Fruit fly (Drosophila melanogaster) whole organism, prepupa: ENCODE measurements around the gene CG43445.

Experiments
- CG10669 ChIP-seq: fragments of 200-800 bp; sonication (Bioruptor generic); optimal IDR thresholded peaks from 3 replicates; lab custom pipeline; 2018; ENCODE audit warnings: missing biosample characterization, mild to moderate bottlenecking, missing genetic modification characterization, moderate library complexity
- CG11294 ChIP-seq: fragments of 200-800 bp; sonication (Bioruptor generic); IDR thresholded peaks from 2 replicates; pipeline ENCODE4 v1.3.6; 2022; ENCODE audit warnings: missing biosample characterization, missing genetic modification characterization
- CG16779 ChIP-seq: fragments of 200-800 bp; sonication (Bioruptor generic); optimal IDR thresholded peaks from 3 replicates; lab custom pipeline; 2017; ENCODE audit warnings: missing biosample characterization, mild to moderate bottlenecking, missing genetic modification characterization
- CG3032 ChIP-seq: fragments of 200-800 bp; optimal IDR thresholded peaks from 2 replicates; lab custom pipeline; 2019; ENCODE audit warnings: missing biosample characterization, mild to moderate bottlenecking, missing genetic modification characterization, moderate library complexity
- CG32006 ChIP-seq: fragments of 200-800 bp; sonication (Bioruptor generic); optimal IDR thresholded peaks from 3 replicates; lab custom pipeline; 2017; ENCODE audit warnings: missing biosample characterization, mild to moderate bottlenecking, missing genetic modification characterization
- CG34406 ChIP-seq: fragments of 200-800 bp; sonication (Bioruptor generic); optimal IDR thresholded peaks from 3 replicates; lab custom pipeline; 2016; ENCODE audit warnings: missing biosample characterization, missing genetic modification characterization
- CG3919 ChIP-seq: fragments of 200-800 bp; sonication (Bioruptor generic); optimal IDR thresholded peaks from 3 replicates; lab custom pipeline; 2016; ENCODE audit warnings: missing biosample characterization, missing genetic modification characterization
- CG4318 ChIP-seq: fragments of 200-800 bp; sonication (Bioruptor generic); optimal IDR thresholded peaks from 3 replicates; lab custom pipeline; 2017; ENCODE audit warnings: missing biosample characterization, mild to moderate bottlenecking, missing genetic modification characterization
- CG6163 ChIP-seq: fragments of 200-800 bp; sonication (Bioruptor generic); IDR thresholded peaks from 3 replicates; pipeline ENCODE4 v1.3.6; 2022; ENCODE audit warnings: missing biosample characterization, missing genetic modification characterization
- CG6276 ChIP-seq: fragments of 200-800 bp; sonication (Bioruptor generic); optimal IDR thresholded peaks from 2 replicates; lab custom pipeline; 2017; ENCODE audit warnings: missing biosample characterization, mild to moderate bottlenecking, missing genetic modification characterization
- CG6792 ChIP-seq: fragments of 200-800 bp; sonication (Bioruptor generic); optimal IDR thresholded peaks from 3 replicates; lab custom pipeline; 2016; ENCODE audit warnings: missing biosample characterization, missing genetic modification characterization
- CG6854 ChIP-seq: fragments of 200-800 bp; sonication (Bioruptor generic); optimal IDR thresholded peaks from 2 replicates; lab custom pipeline; 2017; ENCODE audit warnings: missing biosample characterization, mild to moderate bottlenecking, missing genetic modification characterization
- CG7368 ChIP-seq: fragments of 200-800 bp; sonication (Bioruptor generic); optimal IDR thresholded peaks from 3 replicates; lab custom pipeline; 2016; ENCODE audit warnings: missing biosample characterization, missing genetic modification characterization
- CG8119 ChIP-seq: fragments of 200-800 bp; sonication (Bioruptor generic); IDR thresholded peaks from 3 replicates; pipeline ENCODE4 v1.3.6; 2022; ENCODE audit warnings: missing biosample characterization, missing genetic modification characterization
- CG8319 ChIP-seq: fragments of 200-800 bp; sonication (Bioruptor generic); optimal IDR thresholded peaks from 3 replicates; lab custom pipeline; 2016; ENCODE audit warnings: missing biosample characterization, missing genetic modification characterization
- CG8632 ChIP-seq: fragments of 200-800 bp; sonication (Bioruptor generic); optimal IDR thresholded peaks from 3 replicates; lab custom pipeline; 2016; ENCODE audit warnings: missing biosample characterization, missing genetic modification characterization
- Eip75B ChIP-seq: fragments of 200-800 bp; sonication (Bioruptor generic); optimal IDR thresholded peaks from 3 replicates; lab custom pipeline; 2016; ENCODE audit warnings: missing biosample characterization, missing genetic modification characterization
- Eip78C ChIP-seq: fragments of 200-800 bp; sonication (Bioruptor generic); peaks from one replicate; lab custom pipeline; 2016; ENCODE audit warnings: missing biosample characterization, missing genetic modification characterization
- Eip93F ChIP-seq: fragments of 200-800 bp; sonication (Bioruptor generic); optimal IDR thresholded peaks from 2 replicates; lab custom pipeline; 2016; ENCODE audit warnings: missing biosample characterization, mild to moderate bottlenecking, missing genetic modification characterization
- Gug ChIP-seq: fragments of 200-800 bp; sonication (Bioruptor generic); IDR thresholded peaks from 2 replicates; pipeline ENCODE4 v1.3.6; 2022; ENCODE audit warnings: missing biosample characterization, missing genetic modification characterization
- Hr38 ChIP-seq: sonication (Bioruptor generic); optimal IDR thresholded peaks from 2 replicates; lab custom pipeline; 2016; ENCODE audit warnings: missing biosample characterization, missing genetic modification characterization
- Hr4 ChIP-seq: fragments of 200-800 bp; sonication (Bioruptor generic); optimal IDR thresholded peaks from 3 replicates; lab custom pipeline; 2016; ENCODE audit warnings: missing biosample characterization, missing genetic modification characterization
- Lpt ChIP-seq: fragments of 200-800 bp; sonication (Bioruptor generic); optimal IDR thresholded peaks from 3 replicates; lab custom pipeline; 2016; ENCODE audit warnings: missing biosample characterization, missing genetic modification characterization
- OdsH ChIP-seq: fragments of 200-800 bp; sonication (Bioruptor generic); optimal IDR thresholded peaks from 3 replicates; lab custom pipeline; 2016; ENCODE audit warnings: missing biosample characterization, missing genetic modification characterization
- Smox ChIP-seq: fragments of 200-800 bp; sonication (Bioruptor generic); optimal IDR thresholded peaks from 3 replicates; lab custom pipeline; 2016; ENCODE audit warnings: missing biosample characterization, missing genetic modification characterization
- Sox15 ChIP-seq: fragments of 200-800 bp; sonication (Bioruptor generic); optimal IDR thresholded peaks from 3 replicates; lab custom pipeline; 2016; ENCODE audit warnings: missing biosample characterization, missing genetic modification characterization
- achi ChIP-seq: fragments of 200-800 bp; sonication (Bioruptor generic); optimal IDR thresholded peaks from 3 replicates; lab custom pipeline; 2016; ENCODE audit warnings: missing biosample characterization, missing genetic modification characterization
- acj6 ChIP-seq: fragments of 200-800 bp; sonication (Bioruptor generic); optimal IDR thresholded peaks from 3 replicates; lab custom pipeline; 2016; ENCODE audit warnings: missing biosample characterization, missing genetic modification characterization
- cyc ChIP-seq: fragments of 200-800 bp; sonication (Bioruptor generic); optimal IDR thresholded peaks from 3 replicates; lab custom pipeline; 2016; ENCODE audit warnings: missing biosample characterization, missing genetic modification characterization
- dac ChIP-seq: fragments of 200-800 bp; sonication (Bioruptor generic); optimal IDR thresholded peaks from 2 replicates; lab custom pipeline; 2017; ENCODE audit warnings: missing biosample characterization, mild to moderate bottlenecking, missing genetic modification characterization
- dsx ChIP-seq: fragments of 200-800 bp; optimal IDR thresholded peaks from 3 replicates; lab custom pipeline; 2019; ENCODE audit warnings: missing biosample characterization, mild to moderate bottlenecking, missing genetic modification characterization, moderate library complexity; ENCODE audit not compliant: poor library complexity, severe bottlenecking
- eg ChIP-seq: fragments of 200-800 bp; sonication (Bioruptor generic); IDR thresholded peaks from 3 replicates; pipeline ENCODE4 v1.3.6; 2022; ENCODE audit warnings: missing biosample characterization, missing genetic modification characterization
- esn ChIP-seq: fragments of 200-800 bp; sonication (Bioruptor generic); optimal IDR thresholded peaks from 2 replicates; lab custom pipeline; 2016; ENCODE audit warnings: missing biosample characterization, mild to moderate bottlenecking, missing genetic modification characterization, moderate library complexity
- fd59A ChIP-seq: fragments of 200-800 bp; sonication (Bioruptor generic); optimal IDR thresholded peaks from 2 replicates; lab custom pipeline; 2017; ENCODE audit warnings: missing biosample characterization, mild to moderate bottlenecking, missing genetic modification characterization, missing genetic modification reagents
- fd85E ChIP-seq: fragments of 200-800 bp; sonication (Bioruptor generic); optimal IDR thresholded peaks from 3 replicates; lab custom pipeline; 2016; ENCODE audit warnings: missing biosample characterization, missing genetic modification characterization
- fkh ChIP-seq: fragments of 200-800 bp; sonication (Bioruptor generic); optimal IDR thresholded peaks from 3 replicates; lab custom pipeline; 2017; ENCODE audit warnings: missing biosample characterization, mild to moderate bottlenecking, missing genetic modification characterization, moderate library complexity
- net ChIP-seq: fragments of 200-800 bp; sonication (Bioruptor generic); optimal IDR thresholded peaks from 3 replicates; lab custom pipeline; 2016; ENCODE audit warnings: missing biosample characterization, missing genetic modification characterization
- pdm3 ChIP-seq: fragments of 200-800 bp; sonication (Bioruptor generic); optimal IDR thresholded peaks from 3 replicates; lab custom pipeline; 2016; ENCODE audit warnings: missing biosample characterization, missing genetic modification characterization
- ss ChIP-seq, 2 experiments: fragments of 200-800 bp; sonication (Bioruptor generic); optimal IDR thresholded peaks; 2 replicates in 1 of 2; 3 replicates in 1 of 2; lab custom pipeline; 2017 to 2018; ENCODE audit warnings: mild to moderate bottlenecking in 2 of 2, missing biosample characterization in 2 of 2, missing genetic modification characterization in 2 of 2, moderate library complexity in 1 of 2
- svp ChIP-seq: fragments of 200-800 bp; sonication (Bioruptor generic); peaks from one replicate; lab custom pipeline; 2016; ENCODE audit warnings: missing biosample characterization, missing genetic modification characterization
- topi ChIP-seq: fragments of 200-800 bp; sonication (Bioruptor generic); optimal IDR thresholded peaks from 3 replicates; lab custom pipeline; 2016; ENCODE audit warnings: missing biosample characterization, missing genetic modification characterization
- vri ChIP-seq: fragments of 200-800 bp; sonication (Bioruptor generic); optimal IDR thresholded peaks from 3 replicates; lab custom pipeline; 2016; ENCODE audit warnings: missing biosample characterization, mild to moderate bottlenecking, missing genetic modification characterization

CG43445 gene

dm6 chr3R:17943359-17944232, 32.4 kb downstream of the CG43445 start (continued):
- TF ChIP-seq CG11294 (no peak), ss (GFP tag; optimal IDR thresholded peaks at IDR 0.05; lab: Kevin White, UChicago) (no peak), CG3919 (GFP tag; lab: Kevin White, UChicago) (peak; percentile 67), eg (GFP tag; lab: Robert Waterston, UW) (peak; percentile 51; the same call in 1 of the 3 replicates), CG16779 (tag; lab: Kevin White, UChicago) (peak; percentile 31), CG34406 (GFP tag; lab: Kevin White, UChicago) (peak; percentile 13), cyc (peak; percentile 15), CG8632 (GFP tag; lab: Kevin White, UChicago) (peak; percentile 9), Eip75B (peak; percentile 35), topi (GFP tag; lab: Kevin White, UChicago) (no peak), CG6854 (GFP tag; lab: Kevin White, UChicago) (no peak), dac (GFP tag; lab: Kevin White, UChicago) (peak; percentile 80), Hr38 (GFP tag; lab: Kevin White, UChicago) (no peak), CG6792 (GFP tag; lab: Kevin White, UChicago) (peak; percentile 1), fd85E (GFP tag; lab: Kevin White, UChicago) (no peak), pdm3 (GFP tag; lab: Kevin White, UChicago) (peak; percentile 68)

dm6 chr3R:17944296-17944695, 33.1 kb downstream of the CG43445 start:
- TF ChIP-seq CG32006 (GFP tag; lab: Kevin White, UChicago): no peak
- no peak for TF ChIP-seq CG3919 (GFP tag; lab: Kevin White, UChicago)

- TF ChIP-seq CG6163 (GFP tag; lab: Robert Waterston, UW) (no peak), fkh (GFP tag; lab: Kevin White, UChicago) (peak; percentile 72)
These were observed 34.6 kb downstream of the CG43445 start for dm6 chr3R:17945753-17946152.

dm6 chr3R:17946246-17946645, 35.1 kb downstream of the CG43445 start:
- TF ChIP-seq CG6276 (GFP tag; lab: Kevin White, UChicago) (peak; percentile 46), CG6792 (GFP tag; lab: Kevin White, UChicago) (peak; percentile 56), Hr4 (GFP tag; lab: Kevin White, UChicago) (peak; percentile 35), svp (GFP tag; lab: Kevin White, UChicago) (peak; percentile 71), Lpt (GFP tag; lab: Kevin White, UChicago) (peak; percentile 25), Eip93F (GFP tag; lab: Kevin White, UChicago) (no peak), CG8632 (GFP tag; lab: Kevin White, UChicago) (peak; percentile 28), Hr38 (GFP tag; lab: Kevin White, UChicago) (no peak), esn (peak; percentile 21), CG6854 (GFP tag; lab: Kevin White, UChicago) (no peak), fd85E (GFP tag; lab: Kevin White, UChicago) (no peak), fd59A (GFP tag; lab: Kevin White, UChicago) (peak; percentile 79), eg (GFP tag; lab: Robert Waterston, UW) (peak; percentile 73), CG7368 (GFP tag; lab: Kevin White, UChicago) (peak; percentile 47), CG8119 (GFP tag; lab: Robert Waterston, UW) (peak; percentile 60), CG32006 (GFP tag; lab: Kevin White, UChicago) (peak; percentile 64), CG8319 (GFP tag; lab: Kevin White, UChicago) (peak; percentile 21), CG6163 (GFP tag; lab: Robert Waterston, UW) (peak; percentile 86), Eip75B (peak; percentile 77), vri (GFP tag; lab: Kevin White, UChicago) (no peak), CG4318 (GFP tag; lab: Kevin White, UChicago) (peak; percentile 42), dsx (GFP tag; lab: Kevin White, UChicago) (peak; percentile 73), CG11294 (0 out of 2 replicates have a peak, but pooled peaks have one; percentile 29), Sox15 (GFP tag; lab: Kevin White, UChicago) (no peak), CG10669 (peak; percentile 82), achi (GFP tag; lab: Kevin White, UChicago) (peak; percentile 74), OdsH (GFP tag; lab: Kevin White, UChicago) (peak; percentile 74), acj6 (peak; percentile 70), net (peak; percentile 53), CG3032 (tag; lab: Kevin White, UChicago) (peak; percentile 86), topi (GFP tag; lab: Kevin White, UChicago) (peak; percentile 46), Smox (GFP tag; lab: Kevin White, UChicago) (no peak), Gug (GFP tag; lab: Robert Waterston, UW) (peak; percentile 45), Eip78C (peak; percentile 94)
